Worm (Caenorhabditis elegans) whole organism, L2 larva: ENCODE measurements around the gene mlcd-1.
A peak's percentile ranks its signal among the peaks of the same experiment; 100 is the strongest.

Source experiments
- F13H6.1 ChIP-seq: sonication (generic microtip); optimal IDR thresholded peaks from 2 replicates; lab custom pipeline; 2016; ENCODE audit warnings: missing genetic modification characterization, missing compliant biosample characterization
- R02D3.7 ChIP-seq: fragments of 150-350 bp; optimal IDR thresholded peaks from 2 replicates; lab custom pipeline; 2014; ENCODE audit warnings: missing biosample characterization, missing genetic modification characterization
- Y55F3AM.14 ChIP-seq: fragments of 200-800 bp; sonication (Bioruptor generic); optimal IDR thresholded peaks from 2 replicates; lab custom pipeline; 2018; ENCODE audit warnings: mild to moderate bottlenecking, missing genetic modification characterization, missing compliant biosample characterization
- alr-1 ChIP-seq: fragments of 150-350 bp; optimal IDR thresholded peaks from 2 replicates; lab custom pipeline; 2014; ENCODE audit warnings: missing biosample characterization, missing genetic modification characterization
- aly-2 ChIP-seq: fragments of 150-350 bp; optimal IDR thresholded peaks from 2 replicates; lab custom pipeline; 2014; ENCODE audit warnings: missing biosample characterization, missing genetic modification characterization
- ama-1 ChIP-seq: fragments of 150-350 bp; optimal IDR thresholded peaks from 2 replicates; lab custom pipeline; 2018; ENCODE audit warnings: inconsistent platforms
- blmp-1 ChIP-seq: sonication (generic microtip); optimal IDR thresholded peaks from 2 replicates; lab custom pipeline; 2017; ENCODE audit warnings: missing genetic modification characterization, mild to moderate bottlenecking, missing compliant biosample characterization, antibody characterized with exemption, moderate library complexity; ENCODE audit not compliant: insufficient read depth
- crh-2 ChIP-seq: sonication (generic microtip); optimal IDR thresholded peaks from 2 replicates; lab custom pipeline; 2017; ENCODE audit warnings: missing biosample characterization, missing genetic modification characterization
- dmd-4 ChIP-seq: sonication (generic microtip); optimal IDR thresholded peaks from 2 replicates; lab custom pipeline; 2017; ENCODE audit warnings: missing biosample characterization, missing genetic modification characterization
- egl-27 ChIP-seq: sonication (generic microtip); optimal IDR thresholded peaks from 3 replicates; lab custom pipeline; 2017; ENCODE audit warnings: missing biosample characterization, missing genetic modification reagents, missing genetic modification characterization
- elt-1 ChIP-seq: fragments of 150-350 bp; optimal IDR thresholded peaks from 2 replicates; lab custom pipeline; 2014; ENCODE audit warnings: missing biosample characterization, missing genetic modification characterization
- elt-3 ChIP-seq: sonication (generic microtip); optimal IDR thresholded peaks from 2 replicates; lab custom pipeline; 2017; ENCODE audit warnings: missing biosample characterization, missing genetic modification characterization
- fos-1 ChIP-seq: fragments of 150-350 bp; optimal IDR thresholded peaks from 2 replicates; lab custom pipeline; 2014; ENCODE audit warnings: missing biosample characterization, missing genetic modification characterization
- gmeb-1 ChIP-seq: fragments of 150-350 bp; optimal IDR thresholded peaks from 2 replicates; lab custom pipeline; 2014; ENCODE audit warnings: missing biosample characterization, missing genetic modification characterization
- lin-13 ChIP-seq: fragments of 150-350 bp; optimal IDR thresholded peaks from 2 replicates; lab custom pipeline; 2014; ENCODE audit warnings: missing biosample characterization, missing genetic modification reagents, missing genetic modification characterization
- lin-39 ChIP-seq: fragments of 150-350 bp; optimal IDR thresholded peaks from 2 replicates; lab custom pipeline; 2014; ENCODE audit warnings: missing biosample characterization, missing genetic modification reagents, missing genetic modification characterization
- lsy-2 ChIP-seq, 2 experiments: fragments of 150-350 bp in 1 of 2; sonication (generic microtip) in 1 of 2; optimal IDR thresholded peaks; 2 replicates each; lab custom pipeline; 2014 to 2017; ENCODE audit warnings: missing biosample characterization in 2 of 2, missing genetic modification characterization in 2 of 2
- mdl-1 ChIP-seq, 2 experiments: fragments of 150-350 bp in 1 of 2; sonication (generic microtip) in 1 of 2; optimal IDR thresholded peaks; 2 replicates each; lab custom pipeline; 2017; ENCODE audit warnings: missing biosample characterization in 2 of 2, missing genetic modification characterization in 2 of 2
- nhr-10 ChIP-seq: sonication (generic microtip); optimal IDR thresholded peaks from 2 replicates; lab custom pipeline; 2017; ENCODE audit warnings: missing biosample characterization, missing genetic modification characterization
- nhr-11 ChIP-seq: fragments of 150-350 bp; optimal IDR thresholded peaks from 2 replicates; lab custom pipeline; 2014; ENCODE audit warnings: missing biosample characterization, missing genetic modification characterization
- nhr-12 ChIP-seq: fragments of 150-350 bp; optimal IDR thresholded peaks from 2 replicates; lab custom pipeline; 2014; ENCODE audit warnings: missing biosample characterization, missing genetic modification characterization
- nhr-129 ChIP-seq: fragments of 150-350 bp; optimal IDR thresholded peaks from 2 replicates; lab custom pipeline; 2014; ENCODE audit warnings: missing biosample characterization, missing genetic modification characterization
- nhr-23 ChIP-seq: fragments of 150-350 bp; optimal IDR thresholded peaks from 2 replicates; lab custom pipeline; 2014; ENCODE audit warnings: missing biosample characterization, missing genetic modification reagents, missing genetic modification characterization
- nhr-237 ChIP-seq: fragments of 150-350 bp; optimal IDR thresholded peaks from 2 replicates; lab custom pipeline; 2014; ENCODE audit warnings: missing biosample characterization, missing genetic modification characterization
- nhr-25 ChIP-seq: fragments of 150-350 bp; sonication (generic microtip); optimal IDR thresholded peaks from 3 replicates; lab custom pipeline; 2014; ENCODE audit warnings: missing biosample characterization, missing genetic modification characterization
- nhr-6 ChIP-seq: fragments of 150-350 bp; optimal IDR thresholded peaks from 2 replicates; lab custom pipeline; 2014; ENCODE audit warnings: missing biosample characterization, missing genetic modification characterization
- nhr-77 ChIP-seq: fragments of 150-350 bp; optimal IDR thresholded peaks from 2 replicates; lab custom pipeline; 2014; ENCODE audit warnings: missing biosample characterization, missing genetic modification characterization
- peb-1 ChIP-seq: fragments of 150-350 bp; optimal IDR thresholded peaks from 2 replicates; lab custom pipeline; 2014; ENCODE audit warnings: missing biosample characterization, missing genetic modification characterization
- sem-4 ChIP-seq: fragments of 150-350 bp; optimal IDR thresholded peaks from 2 replicates; lab custom pipeline; 2014; ENCODE audit warnings: missing biosample characterization, missing genetic modification reagents, missing genetic modification characterization
- sma-9 ChIP-seq, 2 experiments: fragments of 150-350 bp in 1 of 2; sonication (generic microtip) in 1 of 2; optimal IDR thresholded peaks; 2 replicates each; lab custom pipeline; 2014 to 2016; ENCODE audit warnings: missing genetic modification characterization in 2 of 2, mild to moderate bottlenecking in 1 of 2, missing biosample characterization in 1 of 2, missing compliant biosample characterization in 1 of 2, missing genetic modification reagents in 1 of 2, moderate library complexity in 1 of 2
- snpc-4 ChIP-seq: fragments of 150-350 bp; optimal IDR thresholded peaks from 2 replicates; lab custom pipeline; 2014; ENCODE audit warnings: missing biosample characterization, missing genetic modification characterization
- unc-55 ChIP-seq: fragments of 150-350 bp; sonication (generic microtip); optimal IDR thresholded peaks from 3 replicates; lab custom pipeline; 2014; ENCODE audit warnings: missing biosample characterization, missing genetic modification reagents, missing genetic modification characterization
- unc-62 ChIP-seq: fragments of 150-350 bp; optimal IDR thresholded peaks from 2 replicates; lab custom pipeline; 2014; ENCODE audit warnings: missing biosample characterization, missing genetic modification reagents, missing genetic modification characterization
- zag-1 ChIP-seq: fragments of 150-350 bp; optimal IDR thresholded peaks from 2 replicates; lab custom pipeline; 2014; ENCODE audit warnings: missing biosample characterization, missing genetic modification characterization
- ztf-1 ChIP-seq: fragments of 200-800 bp; sonication (Bioruptor generic); conservative IDR thresholded peaks from 2 replicates; pipeline ENCODE4 v1.3.6; 2022; ENCODE audit warnings: missing genetic modification characterization, missing compliant biosample characterization
- ztf-4 ChIP-seq: fragments of 150-350 bp; optimal IDR thresholded peaks from 2 replicates; lab custom pipeline; 2014; ENCODE audit warnings: missing biosample characterization, missing genetic modification characterization

The mlcd-1 gene

ce11 chrIII:4551963-4552362, 16.0 kb downstream of the mlcd-1 start (continued):
- peak; percentile 49 for TF ChIP-seq gmeb-1
- peak; percentile 83 for TF ChIP-seq fos-1
- peak; percentile 71 for TF ChIP-seq peb-1
- TF ChIP-seq elt-1 (tag; lab: Kevin White, UChicago), result no peak

ce11 chrIII:4548739-4549138, 19.2 kb downstream of the mlcd-1 start, which contains the start of gene M88.4:
Gene M88.4 (plus strand): TSS chrIII:4549039.
- no peak for TF ChIP-seq ztf-4
- TF ChIP-seq aly-2 (tag; lab: Kevin White, UChicago), result no peak
- no peak for TF ChIP-seq unc-62 (GFP tag; lab: Kevin White, UChicago)
- no peak for TF ChIP-seq blmp-1 (tag; lab: Kevin White, UChicago)
- no peak for TF ChIP-seq lin-13 (GFP tag; lab: Kevin White, UChicago)

- TF ChIP-seq blmp-1 (tag; lab: Kevin White, UChicago) (no peak), sma-9 (GFP tag; optimal IDR thresholded peaks at IDR 0.05; lab: Kevin White, UChicago) (no peak), sma-9 (tag; optimal IDR thresholded peaks at IDR 0.05; lab: Kevin White, UChicago) (no peak), elt-1 (tag; lab: Kevin White, UChicago) (no peak), ama-1 (lab: Kevin White, UChicago) (no peak), nhr-11 (no peak), peb-1 (no peak), nhr-12 (tag; lab: Kevin White, UChicago) (no peak), nhr-25 (tag; lab: Kevin White, UChicago) (no peak), dmd-4 (no peak), lin-39 (no peak), Y55F3AM.14 (no peak), R02D3.7 (no peak), mdl-1 (tag; optimal IDR thresholded peaks at IDR 0.05; lab: Kevin White, UChicago) (no peak), egl-27 (tag; lab: Kevin White, UChicago) (no peak), nhr-10 (tag; lab: Kevin White, UChicago) (no peak), nhr-23 (no peak), ztf-4 (no peak), alr-1 (no peak), gmeb-1 (no peak)
These were observed 23.0 kb downstream of the mlcd-1 start, which contains the start of gene M88.3 for ce11 chrIII:4544959-4545358. Gene M88.3 (minus strand): TSS chrIII:4545059.

ce11 chrIII:4542362-4542931, 25.5 kb downstream of the mlcd-1 start, which contains the start of the genes mrps-34 and cisd-3.1:
Gene mrps-34 (minus strand): TSS chrIII:4542452.
Gene cisd-3.1 (plus strand): TSS chrIII:4542881.
- TF ChIP-seq alr-1 (no peak), crh-2 (tag; lab: Kevin White, UChicago) (peak; percentile 4), gmeb-1 (peak; percentile 42), ztf-4 (no peak), aly-2 (tag; lab: Kevin White, UChicago) (no peak), lsy-2 (tag; optimal IDR thresholded peaks at IDR 0.05; lab: Kevin White, UChicago) (peak in 1 of 2 experiments; percentile 18), peb-1 (no peak), F13H6.1 (peak; percentile 4), sma-9 (GFP tag; optimal IDR thresholded peaks at IDR 0.05; lab: Kevin White, UChicago) (no peak), sma-9 (tag; optimal IDR thresholded peaks at IDR 0.05; lab: Kevin White, UChicago) (no peak), unc-55 (peak; percentile 41)

DNA sequence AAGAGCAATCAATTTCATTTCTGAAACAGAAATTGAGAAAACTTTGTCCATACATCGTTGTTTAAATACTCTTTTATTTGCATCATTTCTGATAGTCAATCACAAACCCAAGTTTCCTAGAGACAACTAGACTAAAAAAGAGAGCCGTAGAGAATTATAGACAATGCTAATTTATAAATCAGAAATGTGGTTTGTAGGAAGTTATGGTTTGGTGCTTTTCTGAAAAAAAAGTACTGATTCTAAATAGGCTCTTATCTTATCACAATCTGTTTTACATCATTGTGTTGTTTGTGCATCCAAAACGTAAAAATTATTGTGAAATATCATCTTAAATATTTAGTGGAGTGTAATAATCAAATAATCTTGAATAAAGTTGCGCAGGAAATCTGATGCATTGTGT, 27.3 kb downstream of the mlcd-1 start, which contains the start of gene ugt-62:
Gene ugt-62 (minus strand): TSS at position 20 of the 400 bp plus-strand sequence.
- TF ChIP-seq zag-1 (no peak), snpc-4 (tag; lab: Kevin White, UChicago) (no peak), sma-9 (GFP tag; optimal IDR thresholded peaks at IDR 0.05; lab: Kevin White, UChicago) (peak; percentile 40), sma-9 (tag; optimal IDR thresholded peaks at IDR 0.05; lab: Kevin White, UChicago) (no peak), crh-2 (tag; lab: Kevin White, UChicago) (peak; percentile 58), fos-1 (peak; percentile 70), nhr-129 (peak; percentile 38)

ce11 chrIII:4530968-4531367, 37.0 kb downstream of the mlcd-1 start:
- no peak for TF ChIP-seq elt-3 (tag; lab: Kevin White, UChicago)
- TF ChIP-seq nhr-11, result no peak
- TF ChIP-seq nhr-10 (tag; lab: Kevin White, UChicago), result no peak
- no peak for TF ChIP-seq nhr-6
- no peak for TF ChIP-seq dmd-4
- TF ChIP-seq unc-55, result no peak
- no peak for TF ChIP-seq lsy-2 (tag; optimal IDR thresholded peaks at IDR 0.05; lab: Kevin White, UChicago)
- no peak for TF ChIP-seq sem-4 (tag; lab: Kevin White, UChicago)
- TF ChIP-seq nhr-77 (tag; lab: Kevin White, UChicago), result no peak
- TF ChIP-seq nhr-23, result no peak
- no peak for TF ChIP-seq ztf-1 (GFP tag; lab: Robert Waterston, UW)
- no peak for TF ChIP-seq unc-62 (GFP tag; lab: Kevin White, UChicago)
- no peak for TF ChIP-seq nhr-237 (tag; lab: Kevin White, UChicago)
- TF ChIP-seq lin-39, result no peak
- TF ChIP-seq crh-2 (tag; lab: Kevin White, UChicago), result no peak
- TF ChIP-seq, all 48 proteins: peak for 0
